Fruit fly (Drosophila melanogaster): ENCODE results near the gene CBP.

CBP gene

dm6 chrX:7302329-7302728 lies 34.8 kb upstream of the CBP start:
- no peak for TF ChIP-seq noc (tag; optimal IDR thresholded peaks at IDR 0.05)

- no peak for TF ChIP-seq noc (tag; optimal IDR thresholded peaks at IDR 0.05)
Observed at dm6 chrX:7303848-7304427, 33.2 kb upstream of the CBP start.

- TF ChIP-seq noc (tag; optimal IDR thresholded peaks at IDR 0.05) = no peak
Observed at dm6 chrX:7304798-7305447, 32.2 kb upstream of the CBP start.

- TF ChIP-seq noc (tag; optimal IDR thresholded peaks at IDR 0.05) = no peak
Observed at dm6 chrX:7305753-7306338, 31.3 kb upstream of the CBP start.

dm6 chrX:7306538-7307477 lies 30.3 kb upstream of the CBP start:
- TF ChIP-seq noc (tag; optimal IDR thresholded peaks at IDR 0.05) = peak; percentile 72

- TF ChIP-seq noc (tag; optimal IDR thresholded peaks at IDR 0.05) = peak; percentile 30
Observed at dm6 chrX:7307478-7308200, 29.5 kb upstream of the CBP start, which contains the start of gene brk. Gene brk, plus strand, starts transcription at chrX:7307939.

dm6 chrX:7308794-7309193 lies 28.4 kb upstream of the CBP start:
- no peak for TF ChIP-seq noc (tag; optimal IDR thresholded peaks at IDR 0.05)

- TF ChIP-seq noc (tag; optimal IDR thresholded peaks at IDR 0.05) = no peak
Observed at dm6 chrX:7312406-7312805, 24.7 kb upstream of the CBP start.

dm6 chrX:7315925-7316650 lies 21.1 kb upstream of the CBP start:
- TF ChIP-seq noc (tag; optimal IDR thresholded peaks at IDR 0.05) = no peak

- peak; percentile 52 for TF ChIP-seq noc (tag; optimal IDR thresholded peaks at IDR 0.05)
Observed at dm6 chrX:7317214-7318210, 19.6 kb upstream of the CBP start.

dm6 chrX:7318464-7318863 lies 18.7 kb upstream of the CBP start:
- no peak for TF ChIP-seq noc (tag; optimal IDR thresholded peaks at IDR 0.05)

- TF ChIP-seq noc (tag; optimal IDR thresholded peaks at IDR 0.05) = no peak
Observed at dm6 chrX:7319053-7319702, 18.0 kb upstream of the CBP start.

- TF ChIP-seq noc (tag; optimal IDR thresholded peaks at IDR 0.05) = no peak
Observed at dm6 chrX:7319703-7320088, 17.5 kb upstream of the CBP start.
